Fruit fly (Drosophila melanogaster) S2 (cell line): ENCODE measurements around the gene Dph5.

ENCODE experiments used
- CG8478 ChIP-seq: fragments of >200 bp; optimal IDR thresholded peaks from 2 replicates; lab custom pipeline; 2018
- CTCF ChIP-seq, 2 experiments: fragments of >200 bp; optimal IDR thresholded peaks; 2 replicates each; lab custom pipeline; 2018

- TF ChIP-seq CG8478 (lab: Kevin White, UChicago): no peak
- TF ChIP-seq CTCF (optimal IDR thresholded peaks at IDR 0.05; lab: Kevin White, UChicago): no peak
Measured at dm6 chr3R:22589311-22589710, 6.3 kb upstream of the Dph5 start.
